Fruit fly (Drosophila melanogaster): ENCODE results near the gene CG3634.

- no peak for TF ChIP-seq pan (optimal IDR thresholded peaks at IDR 0.05)
- no peak for TF ChIP-seq h (GFP tag; optimal IDR thresholded peaks at IDR 0.05)
- no peak for TF ChIP-seq CrebA (GFP tag; optimal IDR thresholded peaks at IDR 0.05; ENCODE audit: borderline replicate concordance)
- TF ChIP-seq Jra (GFP tag; optimal IDR thresholded peaks at IDR 0.05) = no peak
- no peak for TF ChIP-seq rgr (GFP tag; optimal IDR thresholded peaks at IDR 0.05)
- TF ChIP-seq usp (GFP tag; optimal IDR thresholded peaks at IDR 0.05) = no peak
- no peak for TF ChIP-seq N (GFP tag; optimal IDR thresholded peaks at IDR 0.05)
- no peak for TF ChIP-seq psq (GFP tag; optimal IDR thresholded peaks at IDR 0.05)
- no peak for TF ChIP-seq OdsH (GFP tag; optimal IDR thresholded peaks at IDR 0.05)
- TF ChIP-seq Myc (optimal IDR thresholded peaks at IDR 0.05) = no peak
- TF ChIP-seq ey (GFP tag; optimal IDR thresholded peaks at IDR 0.05) = no peak
- TF ChIP-seq br (GFP tag; optimal IDR thresholded peaks at IDR 0.05) = no peak
- no peak for TF ChIP-seq Hr78 (GFP tag; optimal IDR thresholded peaks at IDR 0.05)
- no peak for TF ChIP-seq dl (GFP tag; optimal IDR thresholded peaks at IDR 0.05; ENCODE audit: insufficient read depth in 1 of 2, partially characterized antibody in 2 of 2)
These were observed 26.8 kb upstream of the CG3634 start, which contains the start of gene CG3288 for dm6 chr3L:20835882-20836281.
